Fruit fly (Drosophila melanogaster): ENCODE data around the gene CG31441.

DNA sequence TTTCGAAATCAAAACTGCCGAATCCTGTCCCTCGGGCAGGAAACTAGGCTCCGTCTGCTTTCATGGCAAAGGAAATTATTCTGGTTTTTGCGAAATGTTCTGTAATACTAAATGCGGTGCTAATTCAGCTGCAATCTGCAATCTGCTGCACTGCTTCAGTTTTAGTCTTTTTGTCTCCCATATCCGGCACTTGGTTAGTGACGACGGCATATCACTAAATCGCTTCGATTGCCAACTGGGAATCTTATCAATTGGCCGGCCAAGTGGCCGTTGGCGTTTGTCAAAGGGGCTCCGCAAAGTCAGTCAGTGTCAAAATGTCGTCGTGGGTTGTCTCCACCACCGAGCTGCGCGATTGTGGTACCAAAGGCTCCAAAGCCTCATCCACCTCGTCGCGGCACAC is 40.3 kb upstream of the CG31441 start, which contains the start of gene CG18577:
- TF ChIP-seq CG4328 (GFP tag; optimal IDR thresholded peaks at IDR 0.05) (no peak), insv (GFP tag; optimal IDR thresholded peaks at IDR 0.05) (no peak), CG8478 (optimal IDR thresholded peaks at IDR 0.05) (no peak), slou (GFP tag; optimal IDR thresholded peaks at IDR 0.05) (no peak)

Data from whole organism, embryonic.